Worm (Caenorhabditis elegans): Measurements from ENCODE around the gene rps-14.

Gene rps-14

DNA sequence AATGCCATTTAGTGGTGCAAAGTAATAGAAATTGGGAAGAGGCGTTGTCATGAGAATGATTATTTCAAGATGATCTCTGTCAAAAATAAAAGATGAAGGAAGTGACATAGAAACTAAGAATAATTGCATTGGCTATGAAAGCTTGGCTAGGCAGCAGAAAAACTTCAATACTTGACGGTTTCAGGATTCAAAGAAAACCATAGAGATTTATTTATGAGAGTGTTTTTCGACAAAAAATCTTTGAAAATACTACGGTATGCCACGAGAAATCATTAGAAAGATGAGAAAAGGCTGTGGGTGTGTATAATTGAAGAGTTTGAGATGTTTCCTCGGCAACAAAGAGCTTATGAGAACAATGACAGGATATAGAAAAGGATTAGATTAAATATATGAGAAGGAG is 6.1 kb upstream of the rps-14 start, which contains the start of gene F37C12.14:
TSS of gene F37C12.14 (minus strand) at position 101 of the 400 bp plus-strand sequence.
- TF ChIP-seq unc-62 (GFP tag; optimal IDR thresholded peaks at IDR 0.05) (no peak), ces-1 (GFP tag; optimal IDR thresholded peaks at IDR 0.05) (no peak)

DNA sequence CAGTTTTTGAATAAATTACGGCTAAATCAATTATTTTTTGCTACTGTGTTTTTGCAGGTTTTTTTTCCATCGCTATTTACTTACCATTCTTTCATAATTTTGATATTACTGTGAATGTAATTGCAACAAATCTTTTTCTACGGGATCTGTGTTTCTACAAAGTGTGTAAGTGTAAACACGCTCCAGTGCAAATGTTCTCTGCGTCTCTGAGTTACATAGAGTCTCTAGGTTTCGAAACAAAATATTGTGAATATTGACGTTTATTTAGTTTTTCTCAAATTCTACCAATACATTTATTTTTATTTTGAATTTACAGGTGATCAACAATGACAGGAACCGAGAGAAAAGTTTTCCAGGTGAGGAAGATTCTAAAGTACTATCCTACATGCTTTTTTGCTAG is 4.6 kb upstream of the rps-14 start, which contains the start of gene yju-2:
TSS of gene yju-2 (plus strand) at position 315 of the 400 bp plus-strand sequence.
- TF ChIP-seq sptf-1 (tag; optimal IDR thresholded peaks at IDR 0.05): peak; percentile 4
- peak; percentile 24 for TF ChIP-seq ceh-39 (tag; optimal IDR thresholded peaks at IDR 0.05)
- no peak for TF ChIP-seq sem-2 (GFP tag; optimal IDR thresholded peaks at IDR 0.05)
- peak; percentile 47 for TF ChIP-seq nhr-237 (tag; optimal IDR thresholded peaks at IDR 0.05)
- peak; percentile 82 for TF ChIP-seq pha-4 (tag; optimal IDR thresholded peaks at IDR 0.05)
- no peak for TF ChIP-seq M03D4.4 (tag; optimal IDR thresholded peaks at IDR 0.05)
- no peak for TF ChIP-seq snpc-4 (tag; optimal IDR thresholded peaks at IDR 0.05)
- TF ChIP-seq elt-3 (tag; optimal IDR thresholded peaks at IDR 0.05): no peak
- peak; percentile 70 for TF ChIP-seq lsy-2 (tag; optimal IDR thresholded peaks at IDR 0.05)
- TF ChIP-seq nhr-28 (tag; optimal IDR thresholded peaks at IDR 0.05): no peak
- peak; percentile 69 for TF ChIP-seq ces-1 (GFP tag; optimal IDR thresholded peaks at IDR 0.05)
- TF ChIP-seq bed-3 (GFP tag; optimal IDR thresholded peaks at IDR 0.05): no peak
- TF ChIP-seq unc-39 (tag; optimal IDR thresholded peaks at IDR 0.05): no peak

DNA sequence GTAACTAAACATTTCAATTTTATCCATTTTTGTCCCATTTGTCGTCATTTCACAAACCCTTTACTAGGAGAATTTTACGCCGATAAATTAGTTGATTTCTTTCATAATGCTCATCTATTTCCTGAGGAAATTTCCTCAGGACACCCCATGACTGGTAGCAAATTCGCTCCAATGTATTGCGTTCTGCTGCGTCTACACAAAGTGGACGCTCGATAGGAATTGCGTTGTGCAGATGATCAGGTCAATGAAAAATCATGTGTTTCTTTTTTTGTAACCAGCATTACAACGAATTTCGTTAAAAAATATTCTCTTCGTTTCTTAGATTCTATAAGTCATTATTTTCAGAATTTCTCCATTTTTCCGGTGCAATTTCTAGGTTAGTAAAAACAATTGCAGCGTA is 2.4 kb upstream of the rps-14 start, which contains the start of gene epg-4:
TSS of gene epg-4 (plus strand) at position 346 of the 400 bp plus-strand sequence.
- TF ChIP-seq sem-2 (GFP tag; optimal IDR thresholded peaks at IDR 0.05): no peak
- TF ChIP-seq blmp-1 (tag; optimal IDR thresholded peaks at IDR 0.05): no peak
- peak; percentile 12 for TF ChIP-seq mls-2 (tag; optimal IDR thresholded peaks at IDR 0.05)
- TF ChIP-seq nhr-12 (tag; optimal IDR thresholded peaks at IDR 0.05): no peak
- TF ChIP-seq lsy-2 (tag; optimal IDR thresholded peaks at IDR 0.05): peak; percentile 7
- TF ChIP-seq sptf-1 (tag; optimal IDR thresholded peaks at IDR 0.05): peak; percentile 41
- no peak for TF ChIP-seq nhr-2 (tag; optimal IDR thresholded peaks at IDR 0.05)
- no peak for TF ChIP-seq elt-3 (tag; optimal IDR thresholded peaks at IDR 0.05)
- no peak for TF ChIP-seq elt-1 (tag; optimal IDR thresholded peaks at IDR 0.05; ENCODE audit: borderline replicate concordance, insufficient read depth)
- no peak for TF ChIP-seq drap-1 (GFP tag; optimal IDR thresholded peaks at IDR 0.05)
- no peak for TF ChIP-seq unc-39 (tag; optimal IDR thresholded peaks at IDR 0.05)
- no peak for TF ChIP-seq tbx-8 (GFP tag; optimal IDR thresholded peaks at IDR 0.05)
- TF ChIP-seq hlh-1 (tag; optimal IDR thresholded peaks at IDR 0.05): peak; percentile 8
- TF ChIP-seq unc-120 (tag; optimal IDR thresholded peaks at IDR 0.05; ENCODE audit: poor library complexity, severe bottlenecking): no peak
- TF ChIP-seq mep-1 (tag; optimal IDR thresholded peaks at IDR 0.05): peak; percentile 67
- no peak for TF ChIP-seq ceh-39 (tag; optimal IDR thresholded peaks at IDR 0.05)
- TF ChIP-seq snpc-4 (tag; optimal IDR thresholded peaks at IDR 0.05): no peak
- no peak for TF ChIP-seq zip-8 (tag; optimal IDR thresholded peaks at IDR 0.05)
- no peak for TF ChIP-seq ceh-43 (GFP tag; optimal IDR thresholded peaks at IDR 0.05)
- no peak for TF ChIP-seq mab-5 (tag; optimal IDR thresholded peaks at IDR 0.05)
- no peak for TF ChIP-seq ces-1 (GFP tag; optimal IDR thresholded peaks at IDR 0.05)
- TF ChIP-seq ham-2 (GFP tag; optimal IDR thresholded peaks at IDR 0.05): no peak
- no peak for TF ChIP-seq bed-3 (GFP tag; optimal IDR thresholded peaks at IDR 0.05)
- no peak for TF ChIP-seq lin-13 (tag; optimal IDR thresholded peaks at IDR 0.05)

ce11 chrIII:7180613-7181012 is 1.2 kb upstream of the rps-14 start, which contains the start of gene ndab-2:
TSS of gene ndab-2 (plus strand) at chrIII:7180752.
- no peak for TF ChIP-seq unc-120 (tag; optimal IDR thresholded peaks at IDR 0.05; ENCODE audit: poor library complexity, severe bottlenecking)
- TF ChIP-seq sptf-1 (tag; optimal IDR thresholded peaks at IDR 0.05): no peak
- no peak for TF ChIP-seq ham-2 (GFP tag; optimal IDR thresholded peaks at IDR 0.05)
- no peak for TF ChIP-seq pha-4 (tag; optimal IDR thresholded peaks at IDR 0.05)
- no peak for TF ChIP-seq tbx-8 (GFP tag; optimal IDR thresholded peaks at IDR 0.05)
- TF ChIP-seq sem-2 (GFP tag; optimal IDR thresholded peaks at IDR 0.05): no peak
- no peak for TF ChIP-seq nhr-76 (tag; optimal IDR thresholded peaks at IDR 0.05)
- TF ChIP-seq bed-3 (GFP tag; optimal IDR thresholded peaks at IDR 0.05): no peak
- TF ChIP-seq elt-1 (tag; optimal IDR thresholded peaks at IDR 0.05; ENCODE audit: borderline replicate concordance, insufficient read depth): no peak
- TF ChIP-seq flh-1 (GFP tag; optimal IDR thresholded peaks at IDR 0.05): no peak
- TF ChIP-seq blmp-1 (tag; optimal IDR thresholded peaks at IDR 0.05): no peak
- TF ChIP-seq ceh-83 (GFP tag; optimal IDR thresholded peaks at IDR 0.05): no peak
- TF ChIP-seq nhr-237 (tag; optimal IDR thresholded peaks at IDR 0.05): no peak
- TF ChIP-seq hlh-1 (tag; optimal IDR thresholded peaks at IDR 0.05): no peak
- no peak for TF ChIP-seq unc-62 (GFP tag; optimal IDR thresholded peaks at IDR 0.05)
- no peak for TF ChIP-seq nhr-28 (tag; optimal IDR thresholded peaks at IDR 0.05)
- no peak for TF ChIP-seq lin-13 (tag; optimal IDR thresholded peaks at IDR 0.05)
- TF ChIP-seq nhr-12 (tag; optimal IDR thresholded peaks at IDR 0.05): no peak

Data from whole organism, mixed stage, embryonic.